Fruit fly (Drosophila melanogaster) S2 (cell line): Measurements from ENCODE around the gene Ugt307A1.

Experiments used
- CG8478 ChIP-seq: fragments of >200 bp; optimal IDR thresholded peaks from 2 replicates; lab custom pipeline; 2018
- CTCF ChIP-seq, 2 experiments: fragments of >200 bp; optimal IDR thresholded peaks; 2 replicates each; lab custom pipeline; 2018

Gene Ugt307A1

DNA sequence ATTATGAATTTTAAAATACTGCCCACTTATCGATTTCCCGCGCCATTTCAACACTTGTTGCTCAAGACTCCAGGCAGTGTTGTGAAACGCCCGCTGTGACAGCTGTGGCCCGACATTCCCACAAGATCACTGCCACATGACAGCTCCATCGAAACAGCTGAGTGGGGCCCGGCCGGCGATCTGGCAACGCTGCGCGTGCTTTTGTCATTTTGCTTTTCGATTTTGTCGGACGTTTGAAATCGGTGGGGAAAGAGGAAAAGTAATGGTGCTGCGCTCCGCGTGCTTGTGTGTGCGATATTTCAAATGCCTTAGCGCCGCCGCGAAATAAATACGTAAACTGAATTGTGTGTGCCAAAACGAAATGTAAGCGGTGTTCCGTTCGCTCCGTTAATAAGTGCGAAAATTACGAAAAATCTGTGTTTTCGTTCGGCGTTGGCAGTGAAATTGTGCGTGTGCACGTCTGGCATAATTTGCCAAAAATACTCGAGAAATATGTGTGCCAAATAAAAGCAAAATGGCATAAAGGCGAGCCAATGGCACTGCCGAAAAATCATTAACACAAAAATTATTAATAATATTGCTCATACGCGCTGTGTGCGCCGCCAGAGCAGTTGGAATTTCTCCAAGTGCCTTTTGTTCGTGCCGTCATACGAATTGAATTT lies 25.5 kb upstream of the Ugt307A1 start:
- TF ChIP-seq CTCF (optimal IDR thresholded peaks at IDR 0.05; lab: Kevin White, UChicago) (no peak), CG8478 (no peak)

DNA sequence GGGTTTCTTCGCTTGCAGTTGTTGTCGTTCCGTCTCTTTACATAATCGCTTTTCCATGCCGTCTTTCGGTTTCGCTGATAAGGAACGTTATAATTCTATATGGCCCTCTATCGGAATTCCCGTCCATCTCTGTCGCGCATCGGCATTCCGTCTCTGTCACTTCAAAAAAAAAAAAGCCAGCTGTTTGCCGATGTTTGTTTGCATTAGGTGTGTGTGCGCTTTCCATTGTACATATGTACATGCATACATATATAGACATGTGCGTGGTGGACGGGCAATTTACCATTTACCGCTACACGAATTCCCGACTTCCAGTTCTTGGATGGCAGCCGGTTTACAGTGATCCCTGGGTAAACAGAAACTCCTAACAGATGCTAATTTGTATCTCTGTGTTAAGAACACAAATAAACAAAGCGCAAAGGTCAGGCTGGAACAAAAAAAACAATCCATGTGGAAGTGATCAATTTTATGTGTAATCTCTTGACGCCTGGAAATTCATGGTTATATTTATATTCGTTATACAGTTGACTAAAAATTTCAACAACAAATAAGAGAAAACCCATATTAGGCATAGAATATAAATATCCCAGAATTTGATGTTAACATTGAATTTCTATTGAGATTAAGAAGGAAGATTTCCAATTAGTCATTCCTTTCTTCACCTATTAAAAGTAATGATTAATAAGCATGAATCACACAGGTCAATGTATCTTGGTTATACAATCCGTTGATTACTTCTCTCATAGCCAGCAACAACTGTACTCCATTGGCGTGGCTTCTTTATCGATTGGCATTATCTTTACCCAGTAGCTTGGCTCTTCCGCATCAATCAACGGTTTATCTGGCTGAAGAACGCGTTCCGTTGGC lies 24.5 kb upstream of the Ugt307A1 start:
- TF ChIP-seq CG8478 = no peak
- TF ChIP-seq CTCF (optimal IDR thresholded peaks at IDR 0.05; lab: Kevin White, UChicago) = peak in 1 of 2 experiments; percentile 5

DNA sequence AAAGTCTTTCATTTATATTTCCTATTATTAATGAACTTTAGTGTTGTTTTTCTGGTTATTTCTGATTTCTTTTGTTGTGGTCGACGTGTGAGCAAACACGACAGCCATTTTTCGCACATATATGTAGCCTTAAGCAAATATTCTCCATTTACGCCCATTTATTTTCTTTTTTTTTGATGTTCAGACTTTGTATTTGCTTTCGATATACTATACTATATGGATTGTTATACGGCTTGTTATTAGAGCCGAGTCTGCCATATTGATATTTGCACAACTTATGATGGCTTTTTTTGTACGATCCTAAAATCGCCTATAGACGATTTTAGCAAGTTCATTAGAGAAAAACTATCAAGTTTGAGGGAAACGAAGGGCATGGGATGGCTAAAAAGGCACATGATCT lies 20.1 kb upstream of the Ugt307A1 start:
- TF ChIP-seq CTCF (optimal IDR thresholded peaks at IDR 0.05; lab: Kevin White, UChicago) = no peak
- no peak for TF ChIP-seq CG8478

DNA sequence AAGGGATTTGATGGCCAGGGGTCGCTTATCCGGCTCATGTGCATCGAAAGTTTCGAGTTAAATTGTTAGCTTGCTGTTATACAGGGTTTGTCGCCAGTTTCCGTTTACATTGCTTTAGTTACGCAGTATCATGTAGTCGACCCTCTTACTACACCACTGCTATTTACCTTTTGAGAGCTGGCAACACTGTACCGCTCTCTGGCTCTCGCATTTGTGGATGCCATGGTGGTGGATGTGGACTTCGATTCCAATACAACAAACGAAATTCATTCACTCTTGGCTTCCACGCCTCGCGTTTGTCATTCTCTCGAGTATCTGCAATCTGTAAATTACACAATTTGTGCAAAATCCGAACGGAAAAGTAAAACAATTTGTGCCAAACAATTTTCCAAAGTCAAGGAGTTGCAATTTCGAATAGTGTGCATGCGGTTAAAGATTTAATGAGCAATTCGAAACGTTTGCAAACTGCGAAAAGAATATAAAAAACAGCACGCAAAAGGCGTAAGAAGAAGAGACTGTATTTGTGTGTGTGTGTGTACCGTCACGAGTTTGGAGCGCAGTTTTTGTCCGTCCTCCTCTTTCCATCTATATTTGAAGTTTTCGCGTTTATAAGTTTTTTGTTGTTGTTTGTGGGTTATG lies 18.7 kb upstream of the Ugt307A1 start:
- TF ChIP-seq CTCF (optimal IDR thresholded peaks at IDR 0.05; lab: Kevin White, UChicago) (peak in 1 of 2 experiments; percentile 35), CG8478 (no peak)

DNA sequence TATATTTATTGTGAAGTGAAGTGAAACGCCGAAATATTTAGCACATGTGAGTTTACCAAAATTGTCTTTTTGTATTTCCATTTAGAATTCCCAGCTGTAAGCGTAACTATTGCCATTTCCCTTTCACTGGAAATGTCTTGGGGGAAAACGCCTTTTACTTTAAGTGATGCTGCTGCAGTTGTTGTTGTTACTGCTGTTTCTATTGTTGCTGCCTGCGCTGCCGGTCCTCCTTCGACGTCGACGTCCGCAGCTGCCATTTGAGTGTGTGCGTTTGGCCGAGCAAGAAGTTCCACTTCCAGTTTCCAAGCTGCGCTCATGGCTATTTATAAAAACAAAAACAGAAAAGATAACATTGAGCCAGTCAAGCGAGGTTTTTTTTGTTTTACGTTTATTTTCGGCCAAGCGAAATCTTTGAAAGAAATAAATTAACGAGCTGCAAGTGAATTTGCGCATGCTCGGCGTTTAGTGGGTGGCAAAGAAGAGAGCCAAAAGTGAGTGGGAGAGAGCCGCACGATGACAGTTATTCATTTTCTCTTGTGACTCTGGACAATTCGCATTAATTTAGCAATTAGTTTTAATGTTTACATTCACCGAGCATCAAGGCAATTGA lies 18.0 kb upstream of the Ugt307A1 start:
- TF ChIP-seq CG8478 (no peak), CTCF (optimal IDR thresholded peaks at IDR 0.05; lab: Kevin White, UChicago) (no peak)

DNA sequence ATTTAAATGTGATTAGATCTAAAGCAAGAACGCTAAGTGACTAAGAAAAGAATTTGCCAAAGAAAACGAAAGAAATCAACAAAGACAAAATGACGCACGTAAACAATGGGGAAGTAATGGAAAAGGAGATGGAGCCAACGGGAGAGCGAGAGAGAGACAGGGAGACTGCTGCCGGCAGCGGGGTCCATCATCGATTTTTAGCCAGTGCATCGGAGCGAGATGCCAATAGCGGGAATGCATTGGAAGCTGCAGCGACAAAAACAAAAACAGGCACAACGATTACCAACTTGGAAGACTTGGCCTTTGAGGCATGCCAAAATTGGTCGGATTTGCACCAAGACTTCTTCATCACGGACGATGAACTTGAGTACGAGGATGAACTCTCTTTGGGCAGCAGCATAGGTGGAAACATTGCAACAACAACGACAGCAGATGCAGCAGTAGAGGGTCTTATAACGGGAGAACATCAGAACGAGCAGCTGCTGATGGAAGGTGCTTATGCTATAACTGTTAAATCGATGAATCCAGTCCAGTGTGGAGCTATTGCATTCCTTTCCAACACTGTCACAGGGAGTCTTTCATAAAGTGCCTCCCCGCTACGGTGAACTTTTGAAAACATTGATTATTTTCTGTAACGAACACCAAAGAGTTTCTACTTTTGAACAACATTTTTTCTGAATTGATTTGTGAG lies 17.1 kb upstream of the Ugt307A1 start:
- no peak for TF ChIP-seq CG8478
- no peak for TF ChIP-seq CTCF (optimal IDR thresholded peaks at IDR 0.05; lab: Kevin White, UChicago)

DNA sequence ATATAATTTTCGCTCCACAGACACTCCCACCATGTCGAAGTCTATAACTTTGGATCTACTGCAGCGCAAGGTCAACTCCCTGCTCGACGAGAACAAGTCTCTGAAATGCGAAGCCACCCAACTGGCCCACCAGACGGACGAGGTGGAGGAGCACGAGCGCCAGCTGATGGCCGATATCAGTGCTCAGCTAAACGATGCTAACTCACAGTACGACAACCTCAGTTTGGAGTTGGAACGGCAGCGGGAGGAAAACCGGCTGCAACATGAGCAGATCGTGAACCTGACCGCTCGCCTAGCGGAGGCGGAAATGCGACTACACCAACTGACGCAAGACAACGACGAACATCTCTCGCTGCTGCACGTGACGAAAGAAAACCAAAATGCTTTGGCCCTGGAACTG lies 16.0 kb upstream of the Ugt307A1 start:
- no peak for TF ChIP-seq CTCF (optimal IDR thresholded peaks at IDR 0.05; lab: Kevin White, UChicago)
- no peak for TF ChIP-seq CG8478

DNA sequence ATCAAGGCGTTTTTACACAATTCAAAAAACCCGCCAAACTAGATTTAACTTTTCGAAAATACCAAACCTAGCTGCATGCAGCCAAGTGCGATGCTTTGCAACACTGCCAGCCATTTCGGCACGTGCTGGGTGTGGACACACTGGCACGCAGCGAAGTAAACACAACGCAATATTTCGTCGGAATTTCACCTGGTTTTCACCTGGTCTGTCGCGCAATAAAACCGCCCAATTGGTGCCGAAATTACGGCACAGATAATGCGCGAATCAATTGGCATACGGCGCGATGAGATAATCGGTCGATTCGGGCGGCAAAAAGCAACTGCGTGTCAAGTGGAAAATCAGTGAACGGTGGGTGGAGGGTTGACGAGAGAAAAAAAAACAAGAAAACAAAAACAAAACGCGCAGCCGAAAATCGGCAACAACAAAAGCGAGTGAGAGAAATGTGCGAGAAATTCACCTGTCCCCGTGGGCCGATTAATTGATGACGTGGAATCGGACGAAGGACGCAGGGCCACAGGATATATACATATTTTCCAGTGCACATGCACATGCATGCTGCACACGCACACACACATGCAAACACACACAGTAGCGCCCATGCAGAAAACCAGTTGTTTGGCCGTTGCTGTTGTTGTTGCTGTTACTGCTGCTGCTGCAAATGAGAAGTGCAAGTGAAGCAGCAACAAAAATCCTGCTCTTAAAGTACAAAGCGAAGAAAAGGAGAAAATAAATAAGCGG lies 11.4 kb upstream of the Ugt307A1 start, which contains the start of gene Mnn1:
Mnn1 (plus strand) TSS at position 113 of the 738 bp plus-strand sequence.
- TF ChIP-seq CG8478 (no peak), CTCF (optimal IDR thresholded peaks at IDR 0.05; lab: Kevin White, UChicago) (peak; percentile 3 to 29)

DNA sequence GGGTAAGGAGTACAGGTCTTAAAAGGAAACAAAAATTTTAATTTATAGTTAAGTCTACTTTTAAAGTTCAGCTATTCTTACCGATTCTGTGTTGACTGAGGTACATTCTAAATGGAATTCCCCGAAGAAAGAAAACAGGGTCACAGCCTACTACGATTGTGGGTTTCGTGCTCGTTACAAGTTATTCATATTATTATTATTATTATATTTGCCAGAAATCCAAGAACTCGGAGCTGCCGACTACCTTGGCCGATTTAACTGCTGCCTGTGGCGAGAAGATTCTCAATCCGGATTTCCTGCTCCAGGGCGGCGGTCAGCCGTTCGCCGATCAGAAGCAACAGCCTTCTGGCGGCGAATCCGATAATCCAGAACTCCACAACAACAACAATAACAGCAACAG lies 7.0 kb upstream of the Ugt307A1 start, which contains the start of gene Mst27D:
Mst27D (minus strand) TSS at position 101 of the 400 bp plus-strand sequence.
- TF ChIP-seq CG8478 = no peak
- no peak for TF ChIP-seq CTCF (optimal IDR thresholded peaks at IDR 0.05; lab: Kevin White, UChicago)

DNA sequence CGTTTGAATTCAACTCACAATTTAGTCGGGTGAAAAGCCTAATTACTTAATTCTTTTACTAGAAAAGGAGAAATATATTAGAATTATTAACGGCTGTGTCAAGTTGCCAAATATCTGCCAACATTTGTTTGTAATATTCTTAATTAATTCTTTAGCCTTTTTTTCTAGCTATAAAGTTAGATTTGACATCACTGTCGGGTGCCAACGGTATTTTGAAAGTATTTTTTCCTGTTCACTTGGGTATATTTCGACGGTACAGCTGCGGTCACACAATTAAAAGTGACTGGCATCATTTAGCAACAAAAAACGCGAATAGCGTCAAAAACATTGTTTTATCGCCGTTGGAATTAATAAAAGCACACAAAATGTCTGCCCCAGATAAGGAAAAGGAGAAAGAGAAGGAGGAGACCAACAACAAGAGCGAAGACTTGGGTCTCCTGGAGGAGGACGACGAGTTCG lies 4.0 kb upstream of the Ugt307A1 start, which contains the start of gene Sem1:
Sem1 (plus strand) TSS at position 266 of the 459 bp plus-strand sequence.
- no peak for TF ChIP-seq CG8478
- TF ChIP-seq CTCF (optimal IDR thresholded peaks at IDR 0.05; lab: Kevin White, UChicago) = no peak

DNA sequence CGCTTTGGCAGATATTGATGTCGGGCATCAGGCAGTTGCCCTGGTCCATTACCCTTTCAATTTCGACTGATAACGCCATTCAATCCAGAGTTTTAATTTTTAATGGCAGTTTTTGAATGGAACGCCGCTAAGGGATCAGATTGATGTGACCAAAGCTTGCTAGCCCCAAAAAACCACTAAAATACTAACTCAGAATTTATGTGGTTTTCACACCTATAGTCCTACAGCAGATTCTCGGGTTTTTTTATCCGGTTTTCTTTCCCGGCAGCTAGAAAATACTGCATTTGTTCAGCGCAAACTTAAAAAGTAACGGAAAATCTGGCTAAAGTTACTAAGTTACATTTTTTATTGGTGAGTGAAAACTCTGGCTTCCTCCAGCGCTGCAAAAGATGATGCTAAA lies 2.1 kb upstream of the Ugt307A1 start, which contains the start of gene Nuf2:
Nuf2 (minus strand) TSS at position 151 of the 400 bp plus-strand sequence.
- TF ChIP-seq CG8478 (no peak), CTCF (optimal IDR thresholded peaks at IDR 0.05; lab: Kevin White, UChicago) (peak in 1 of 2 experiments; percentile 12)

DNA sequence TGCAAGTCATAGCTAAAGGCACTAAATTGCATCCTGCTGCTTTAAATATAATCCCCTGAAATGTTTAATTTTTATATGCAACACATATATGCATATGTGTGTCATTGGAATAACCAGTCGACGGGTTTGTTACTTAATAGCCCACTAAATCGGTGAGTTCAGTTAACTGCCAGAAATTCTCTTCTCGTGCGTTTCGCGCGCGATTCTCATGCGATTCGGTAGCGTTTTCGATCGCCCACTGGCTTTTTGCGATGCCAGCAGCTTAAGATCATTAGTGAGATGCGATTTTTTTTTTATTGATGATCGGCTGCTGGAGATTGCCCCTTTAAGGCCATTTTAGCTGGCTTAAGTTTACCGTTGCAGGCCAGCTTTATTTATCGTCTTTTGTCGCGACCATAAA lies 3.4 kb downstream of the Ugt307A1 start:
- TF ChIP-seq CG8478 = no peak
- TF ChIP-seq CTCF (optimal IDR thresholded peaks at IDR 0.05; lab: Kevin White, UChicago) = no peak

DNA sequence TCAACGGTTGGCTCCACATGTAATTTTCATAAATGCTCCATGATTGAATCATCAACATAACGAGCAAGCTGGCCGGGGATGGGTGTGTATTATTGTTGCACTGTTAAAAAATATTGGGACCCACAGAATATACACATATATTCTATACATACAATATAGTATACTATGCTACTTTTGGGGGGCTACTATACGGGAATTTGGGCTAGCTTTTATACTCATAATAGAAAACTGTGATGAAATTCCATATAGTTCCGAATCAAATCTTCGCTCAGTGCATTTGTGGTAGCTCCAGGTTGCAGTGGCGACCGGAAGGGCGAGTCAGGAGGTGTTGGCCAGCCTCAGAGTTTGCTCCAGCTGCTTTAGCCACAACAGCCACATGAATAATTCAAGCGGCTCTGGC lies 4.1 kb downstream of the Ugt307A1 start:
- TF ChIP-seq CG8478 (no peak), CTCF (optimal IDR thresholded peaks at IDR 0.05; lab: Kevin White, UChicago) (no peak)

DNA sequence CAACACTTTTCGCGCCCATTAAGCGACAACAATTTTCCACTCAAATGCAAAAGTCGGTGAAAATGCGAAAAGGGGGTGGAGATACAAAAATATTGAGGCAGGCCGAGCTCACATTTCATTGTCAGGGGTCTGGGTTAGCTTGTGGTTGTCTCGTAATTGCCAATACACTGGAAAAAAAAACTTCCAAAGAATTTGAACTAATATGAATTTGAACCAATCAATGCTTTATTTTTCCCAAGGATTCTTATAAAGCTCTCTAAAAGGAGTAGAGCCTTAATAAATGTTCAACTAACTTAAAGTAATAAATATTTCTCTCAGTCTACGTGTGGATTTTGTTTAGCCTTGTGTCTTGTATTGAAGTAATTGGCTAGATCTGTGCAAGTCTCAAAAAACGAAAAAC lies 5.2 kb downstream of the Ugt307A1 start:
- no peak for TF ChIP-seq CG8478
- TF ChIP-seq CTCF (optimal IDR thresholded peaks at IDR 0.05; lab: Kevin White, UChicago) = no peak
